Fruit fly (Drosophila melanogaster) whole organism, pupa: Measurements from ENCODE around the gene Hcs.

Experiments
- CG10348 ChIP-seq: fragments of 200-800 bp; sonication (Bioruptor generic); IDR thresholded peaks from 2 replicates; pipeline ENCODE4 v1.3.6; 2022; ENCODE audit warnings: missing biosample characterization, missing genetic modification characterization
- CG12605 ChIP-seq: fragments of 200-800 bp; sonication (Bioruptor generic); IDR thresholded peaks from 2 replicates; pipeline ENCODE4 v1.3.6; 2022; ENCODE audit warnings: missing biosample characterization, missing genetic modification characterization
- CG13204 ChIP-seq: fragments of 200-800 bp; sonication (Bioruptor generic); optimal IDR thresholded peaks from 2 replicates; lab custom pipeline; 2018; ENCODE audit warnings: missing biosample characterization, mild to moderate bottlenecking, missing genetic modification characterization, moderate library complexity
- CG15710 ChIP-seq: fragments of 200-800 bp; sonication (Bioruptor generic); optimal IDR thresholded peaks from 2 replicates; lab custom pipeline; 2018; ENCODE audit warnings: missing biosample characterization, mild to moderate bottlenecking, missing genetic modification characterization, moderate library complexity
- CG17806 ChIP-seq: fragments of 200-800 bp; sonication (Bioruptor generic); optimal IDR thresholded peaks from 2 replicates; lab custom pipeline; 2018; ENCODE audit warnings: missing biosample characterization, mild to moderate bottlenecking, missing genetic modification characterization, moderate library complexity
- CG8301 ChIP-seq: fragments of 200-800 bp; sonication (Bioruptor generic); optimal IDR thresholded peaks from 2 replicates; lab custom pipeline; 2018; ENCODE audit warnings: missing biosample characterization, mild to moderate bottlenecking, missing genetic modification characterization
- CG9948 ChIP-seq: fragments of 200-800 bp; sonication (Bioruptor generic); optimal IDR thresholded peaks from 2 replicates; lab custom pipeline; 2018; ENCODE audit warnings: missing biosample characterization, mild to moderate bottlenecking, missing genetic modification characterization, moderate library complexity
- EcR ChIP-seq: fragments of 200-800 bp; sonication (Bioruptor generic); optimal IDR thresholded peaks from 3 replicates; lab custom pipeline; 2019; ENCODE audit warnings: missing biosample characterization, missing genetic modification characterization, mild to moderate bottlenecking, moderate library complexity, missing genetic modification reagents
- Ets98B ChIP-seq: fragments of 200-800 bp; sonication (Bioruptor generic); IDR thresholded peaks from 2 replicates; pipeline ENCODE4 v1.3.6; 2022; ENCODE audit warnings: missing biosample characterization, missing genetic modification characterization
- Pif1B ChIP-seq: fragments of 200-800 bp; sonication (Bioruptor generic); optimal IDR thresholded peaks from 3 replicates; lab custom pipeline; 2016; ENCODE audit warnings: missing biosample characterization, missing genetic modification characterization
- Snoo ChIP-seq: fragments of 200-800 bp; sonication (Bioruptor generic); optimal IDR thresholded peaks from 3 replicates; lab custom pipeline; 2017; ENCODE audit warnings: missing biosample characterization, mild to moderate bottlenecking, missing genetic modification characterization, inconsistent platforms
- fd96Ca ChIP-seq: fragments of 200-800 bp; sonication (Bioruptor generic); IDR thresholded peaks from 3 replicates; pipeline ENCODE4 v1.3.6; 2022; ENCODE audit warnings: missing biosample characterization, missing genetic modification characterization
- gl ChIP-seq: fragments of 200-800 bp; sonication (Bioruptor generic); optimal IDR thresholded peaks from 2 replicates; lab custom pipeline; 2018; ENCODE audit warnings: missing biosample characterization, mild to moderate bottlenecking, missing genetic modification characterization

dm6 chr3R:5527563-5527962 is 52.9 kb downstream of the Hcs start:
- TF ChIP-seq CG17806 (tag; lab: Kevin White, UChicago) (no peak), CG10348 (GFP tag; lab: Robert Waterston, UW) (no peak), fd96Ca (GFP tag; lab: Robert Waterston, UW) (no peak), Pif1B (no peak), CG15710 (no peak), gl (tag; lab: Kevin White, UChicago) (no peak), CG9948 (tag; lab: Kevin White, UChicago) (no peak), Ets98B (GFP tag; lab: Robert Waterston, UW) (no peak), EcR (GFP tag; lab: Kevin White, UChicago) (no peak), CG12605 (no peak), CG13204 (GFP tag; lab: Kevin White, UChicago) (no peak), CG8301 (tag; lab: Kevin White, UChicago) (no peak), Snoo (tag; lab: Kevin White, UChicago) (no peak)
